Fruit fly (Drosophila melanogaster) ovary, adult (tissue): Measurements from ENCODE around the gene CG6330.
A peak's percentile ranks its signal among the peaks of the same experiment; 100 is the strongest.

Source experiments
- CG17801 ChIP-seq: fragments of 200-800 bp; optimal IDR thresholded peaks from 2 replicates; lab custom pipeline; 2019; ENCODE audit warnings: missing biosample characterization, mild to moderate bottlenecking, missing genetic modification characterization, moderate library complexity; ENCODE audit not compliant: partially characterized antibody

The CG6330 gene

DNA sequence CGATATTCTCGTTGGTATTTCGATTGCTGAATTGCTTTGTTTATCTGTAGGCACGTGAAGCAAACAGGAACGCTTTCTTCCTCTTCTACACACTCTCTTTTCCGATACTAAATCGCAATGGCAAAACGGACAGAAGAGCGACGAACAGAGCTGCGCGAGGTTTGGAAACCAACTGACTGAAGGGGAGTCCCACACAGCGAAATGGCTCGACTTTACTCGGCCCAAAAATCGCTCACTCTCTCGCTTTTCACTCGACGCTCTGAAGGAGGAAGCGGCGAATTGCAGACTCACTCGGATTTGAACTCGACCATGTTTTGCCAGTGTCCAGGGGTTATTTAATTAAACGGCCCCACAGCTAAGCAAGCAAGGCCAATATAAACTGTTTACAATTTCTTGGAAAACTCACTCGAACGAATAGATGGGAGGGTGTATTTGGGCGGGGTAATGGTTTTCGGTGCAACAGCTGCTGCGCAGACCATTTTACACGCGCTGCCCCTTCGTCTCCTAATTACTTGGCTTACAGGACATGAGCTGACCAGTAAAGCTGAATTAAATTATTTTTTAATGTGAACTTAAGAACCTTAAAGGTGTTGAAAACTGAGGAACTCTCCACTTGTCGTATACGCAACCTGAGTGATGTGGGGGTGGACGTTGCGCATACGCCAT lies at the start of gene CG6330:
Gene CG6330, minus strand, starts transcription at position 178 of the 666 bp plus-strand sequence.
- no peak for TF ChIP-seq CG17801

- TF ChIP-seq CG17801 = no peak
Observed at dm6 chr3R:27007022-27007421, 48.7 kb upstream of the CG6330 start, which contains the start of gene CG6295. CG6295 (minus strand) TSS chr3R:27007055.

dm6 chr3R:27005338-27005737 lies 47.0 kb upstream of the CG6330 start, which contains the start of gene CG6296:
CG6296 (minus strand) TSS chr3R:27005469.
- no peak for TF ChIP-seq CG17801

dm6 chr3R:27002787-27003186 lies 44.5 kb upstream of the CG6330 start:
- TF ChIP-seq CG17801 = no peak

dm6 chr3R:26999452-26999851 lies 41.2 kb upstream of the CG6330 start, which contains the start of gene CG31077:
CG31077 (plus strand) TSS chr3R:26999752.
- no peak for TF ChIP-seq CG17801

dm6 chr3R:26996642-26997041 lies 38.4 kb upstream of the CG6330 start, which contains the start of gene RYa-R:
RYa-R (plus strand) TSS chr3R:26996980.
- TF ChIP-seq CG17801 = no peak

DNA sequence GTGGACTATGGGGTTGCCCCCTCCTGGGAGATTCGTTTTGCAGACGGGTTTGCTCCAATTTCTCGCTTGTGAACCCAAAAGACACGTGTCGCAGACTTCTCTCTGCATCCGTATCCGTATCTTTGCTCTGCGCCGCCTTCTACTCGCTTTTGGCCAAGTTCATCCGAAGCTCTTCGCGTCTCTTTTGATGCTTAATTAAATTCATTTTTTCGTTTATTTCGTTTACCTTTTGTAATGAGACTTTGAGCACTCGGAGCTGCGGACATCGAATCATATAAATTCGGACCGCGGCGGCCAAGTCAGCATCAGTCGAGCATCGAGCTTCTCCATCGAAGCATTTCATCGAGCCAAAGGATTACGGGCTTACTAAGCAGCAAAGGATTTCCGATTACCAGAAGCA lies 36.2 kb upstream of the CG6330 start, which contains the start of gene TwdlC:
Gene TwdlC, plus strand, starts transcription at position 301 of the 400 bp plus-strand sequence.
- no peak for TF ChIP-seq CG17801

dm6 chr3R:26989802-26990509 lies 31.7 kb upstream of the CG6330 start, which contains the start of gene CG31076:
CG31076 (minus strand) TSS chr3R:26989852.
- TF ChIP-seq CG17801 = no peak

DNA sequence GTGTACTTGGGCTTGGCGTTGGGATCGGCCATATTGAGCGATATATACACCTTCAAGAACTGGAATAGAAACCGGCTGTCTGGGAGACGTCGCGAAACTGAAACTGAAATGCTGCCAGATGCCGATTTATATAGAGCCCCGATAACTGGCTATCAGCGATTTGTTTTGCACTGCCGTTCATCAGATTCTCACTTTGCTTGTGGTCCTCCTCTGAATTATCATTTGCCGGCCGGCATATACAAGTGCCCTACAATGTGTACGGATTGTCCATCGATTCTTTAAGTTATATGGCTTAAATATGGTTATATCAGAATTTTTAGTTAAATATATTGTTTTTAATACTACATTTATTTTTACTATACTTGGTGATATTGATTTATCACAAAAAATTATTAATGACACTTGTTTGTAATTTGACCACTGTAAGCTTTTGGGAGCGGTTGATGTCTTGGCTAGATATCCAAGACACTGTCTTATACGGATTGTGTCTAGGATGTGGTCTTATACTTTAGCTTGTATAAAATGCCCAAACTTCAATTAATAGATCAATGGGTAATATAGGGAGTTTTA lies 30.2 kb upstream of the CG6330 start, which contains the start of gene CG31075:
Gene CG31075, minus strand, starts transcription at position 106 of the 570 bp plus-strand sequence.
- TF ChIP-seq CG17801 = peak; percentile 75

DNA sequence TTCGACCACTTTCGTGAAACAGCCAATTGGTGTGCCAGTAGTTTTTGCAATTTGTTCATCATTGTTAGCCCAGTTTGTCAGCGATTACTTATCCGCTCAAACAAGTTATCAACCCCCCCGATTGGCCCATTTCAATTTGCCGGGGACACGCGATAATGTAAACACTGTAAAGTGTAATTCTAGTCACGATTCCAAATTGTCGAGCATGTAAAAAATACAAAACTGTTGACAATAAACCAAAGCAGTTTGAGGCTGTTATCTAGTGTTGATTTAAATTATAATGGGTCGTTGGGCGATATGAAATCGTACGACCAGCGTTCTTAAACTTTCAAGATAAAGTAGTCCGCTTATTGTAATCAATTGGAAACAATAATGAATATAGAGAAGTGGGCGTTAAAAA lies 29.2 kb upstream of the CG6330 start:
- TF ChIP-seq CG17801 = peak; percentile 19

dm6 chr3R:26984437-26984836 lies 26.1 kb upstream of the CG6330 start:
- TF ChIP-seq CG17801 = no peak

- no peak for TF ChIP-seq CG17801
Observed at dm6 chr3R:26982106-26982505, 23.8 kb upstream of the CG6330 start.

DNA sequence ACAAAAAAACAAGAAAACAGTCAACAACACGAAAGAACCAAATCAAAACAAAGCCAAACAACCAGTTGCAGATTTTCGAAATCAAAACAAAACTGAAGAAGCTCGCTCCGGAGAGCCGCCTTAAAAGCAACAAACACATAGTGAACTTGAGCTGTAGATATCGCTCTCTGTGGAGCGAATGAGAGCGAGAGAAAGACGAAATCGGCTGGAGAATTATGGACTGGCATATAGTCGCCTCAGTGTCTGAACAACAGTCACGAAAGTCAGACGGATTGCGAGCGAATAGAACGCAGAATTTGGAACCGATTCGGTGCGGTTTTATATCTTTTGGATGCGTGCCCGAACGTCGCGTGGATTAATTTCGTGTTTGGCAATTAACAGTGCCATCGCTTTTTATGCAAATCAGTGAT lies 22.0 kb upstream of the CG6330 start:
- TF ChIP-seq CG17801 = peak; percentile 15

DNA sequence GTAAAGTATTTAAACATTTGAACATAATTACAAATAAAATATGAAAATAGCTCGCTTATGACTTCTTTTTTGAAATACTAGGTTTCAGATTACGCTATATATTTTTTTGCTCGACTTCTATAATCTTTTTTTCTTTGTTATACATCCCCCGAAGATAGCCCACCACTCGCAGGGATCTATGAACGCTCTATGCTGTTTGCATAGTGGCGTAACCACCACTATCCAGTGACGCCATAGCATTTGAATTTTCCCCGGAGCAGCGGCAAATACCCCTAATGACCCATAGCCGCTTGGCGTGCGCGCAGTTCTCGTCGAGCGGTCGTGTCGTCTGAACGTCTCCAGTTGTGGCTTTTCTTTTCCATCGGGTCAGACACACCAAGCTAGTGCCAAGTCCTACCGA lies 19.9 kb upstream of the CG6330 start, which contains the start of the genes CG14253 and CG46313:
Gene CG14253, plus strand, starts transcription at position 301 of the 400 bp plus-strand sequence.
Gene CG46313, plus strand, starts transcription at position 301 of the 400 bp plus-strand sequence.
- no peak for TF ChIP-seq CG17801

DNA sequence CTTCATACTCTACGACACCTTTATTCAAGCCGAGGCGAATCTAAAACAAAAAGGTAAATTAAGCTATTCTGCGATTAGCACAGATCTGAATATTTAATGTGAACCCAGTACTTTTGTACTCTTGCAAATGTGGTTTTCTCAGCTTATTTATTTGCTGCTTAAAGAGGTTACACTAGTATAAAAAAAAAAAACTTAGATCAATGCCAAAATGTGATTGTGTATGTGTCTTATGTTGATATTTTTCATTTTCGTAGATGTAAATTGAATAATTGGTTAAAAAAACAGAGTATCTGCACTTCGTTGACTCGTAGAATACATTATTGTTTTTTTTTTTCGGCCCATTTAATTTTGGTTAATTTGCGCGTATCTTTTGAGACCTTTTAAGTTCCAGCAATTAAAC lies 11.5 kb upstream of the CG6330 start:
- TF ChIP-seq CG17801 = no peak

DNA sequence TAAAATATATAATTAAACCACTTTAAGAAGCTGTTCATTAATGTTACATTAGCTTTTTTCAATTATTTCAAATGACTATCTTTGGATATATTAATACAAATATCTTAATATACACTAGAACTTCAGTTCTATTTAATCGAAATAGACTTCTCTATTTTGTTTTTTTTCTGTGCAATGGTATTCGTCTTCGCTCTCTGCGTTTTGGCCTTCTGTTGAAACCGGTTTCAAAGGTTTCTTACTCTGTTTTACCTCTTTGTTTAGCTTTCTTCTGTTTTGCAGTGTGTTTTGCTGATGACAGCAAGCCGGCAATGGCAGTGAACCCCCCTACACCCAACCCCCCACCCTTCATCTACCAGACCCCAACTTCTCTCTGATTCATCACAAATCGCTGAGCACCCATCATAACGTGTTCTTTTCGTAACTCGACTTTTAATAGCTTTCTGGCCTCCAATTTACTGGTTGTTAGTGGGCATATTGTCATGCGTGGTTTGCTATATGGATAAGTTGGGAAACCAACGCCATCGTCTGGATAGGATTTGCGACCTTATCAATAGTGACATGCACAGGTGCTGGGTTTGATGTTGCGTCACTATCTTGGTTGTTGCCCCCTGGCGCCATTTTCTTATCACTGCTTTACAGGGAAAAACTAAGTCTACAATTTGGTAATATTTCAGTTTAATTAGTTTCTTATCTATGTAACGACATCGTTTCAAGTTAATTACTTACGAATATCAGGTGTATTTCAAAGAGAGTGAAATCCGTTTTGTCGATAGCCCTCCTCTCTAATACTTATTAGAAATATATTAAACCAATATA lies 10.7 kb upstream of the CG6330 start:
- TF ChIP-seq CG17801 = peak; percentile 15
